Worm (Caenorhabditis elegans) whole organism, L2 larva: ENCODE results near the gene idpb-1.

Experiments used
- C34F6.9 ChIP-seq: fragments of 150-350 bp; optimal IDR thresholded peaks from 2 replicates; lab custom pipeline; 2014; ENCODE audit warnings: missing biosample characterization, missing genetic modification characterization
- F13H6.1 ChIP-seq: sonication (generic microtip); optimal IDR thresholded peaks from 2 replicates; lab custom pipeline; 2016; ENCODE audit warnings: missing genetic modification characterization, missing compliant biosample characterization
- ama-1 ChIP-seq: fragments of 150-350 bp; optimal IDR thresholded peaks from 2 replicates; lab custom pipeline; 2018; ENCODE audit warnings: inconsistent platforms
- blmp-1 ChIP-seq: sonication (generic microtip); optimal IDR thresholded peaks from 2 replicates; lab custom pipeline; 2017; ENCODE audit warnings: missing genetic modification characterization, mild to moderate bottlenecking, missing compliant biosample characterization, antibody characterized with exemption, moderate library complexity; ENCODE audit not compliant: insufficient read depth
- egl-27 ChIP-seq: sonication (generic microtip); optimal IDR thresholded peaks from 3 replicates; lab custom pipeline; 2017; ENCODE audit warnings: missing biosample characterization, missing genetic modification reagents, missing genetic modification characterization
- lin-11 ChIP-seq: fragments of 150-350 bp; sonication (generic microtip); optimal IDR thresholded peaks from 2 replicates; lab custom pipeline; 2014; ENCODE audit warnings: missing biosample characterization, missing genetic modification characterization, inconsistent platforms, mixed read lengths
- lin-13 ChIP-seq: fragments of 150-350 bp; optimal IDR thresholded peaks from 2 replicates; lab custom pipeline; 2014; ENCODE audit warnings: missing biosample characterization, missing genetic modification reagents, missing genetic modification characterization
- lsy-2 ChIP-seq, 2 experiments: fragments of 150-350 bp in 1 of 2; sonication (generic microtip) in 1 of 2; optimal IDR thresholded peaks; 2 replicates each; lab custom pipeline; 2014 to 2017; ENCODE audit warnings: missing biosample characterization in 2 of 2, missing genetic modification characterization in 2 of 2
- mab-5 ChIP-seq: fragments of 150-350 bp; optimal IDR thresholded peaks from 2 replicates; lab custom pipeline; 2014; ENCODE audit warnings: missing biosample characterization, missing genetic modification characterization
- mdl-1 ChIP-seq, 2 experiments: fragments of 150-350 bp in 1 of 2; sonication (generic microtip) in 1 of 2; optimal IDR thresholded peaks; 2 replicates each; lab custom pipeline; 2017; ENCODE audit warnings: missing biosample characterization in 2 of 2, missing genetic modification characterization in 2 of 2
- nhr-10 ChIP-seq: sonication (generic microtip); optimal IDR thresholded peaks from 2 replicates; lab custom pipeline; 2017; ENCODE audit warnings: missing biosample characterization, missing genetic modification characterization
- nhr-11 ChIP-seq: fragments of 150-350 bp; optimal IDR thresholded peaks from 2 replicates; lab custom pipeline; 2014; ENCODE audit warnings: missing biosample characterization, missing genetic modification characterization
- nhr-23 ChIP-seq: fragments of 150-350 bp; optimal IDR thresholded peaks from 2 replicates; lab custom pipeline; 2014; ENCODE audit warnings: missing biosample characterization, missing genetic modification reagents, missing genetic modification characterization
- nhr-77 ChIP-seq: fragments of 150-350 bp; optimal IDR thresholded peaks from 2 replicates; lab custom pipeline; 2014; ENCODE audit warnings: missing biosample characterization, missing genetic modification characterization
- peb-1 ChIP-seq: fragments of 150-350 bp; optimal IDR thresholded peaks from 2 replicates; lab custom pipeline; 2014; ENCODE audit warnings: missing biosample characterization, missing genetic modification characterization
- sem-4 ChIP-seq: fragments of 150-350 bp; optimal IDR thresholded peaks from 2 replicates; lab custom pipeline; 2014; ENCODE audit warnings: missing biosample characterization, missing genetic modification reagents, missing genetic modification characterization
- sma-3 ChIP-seq: sonication (generic microtip); optimal IDR thresholded peaks from 2 replicates; lab custom pipeline; 2016; ENCODE audit warnings: missing genetic modification reagents, missing genetic modification characterization, missing compliant biosample characterization
- unc-39 ChIP-seq: fragments of 150-350 bp; optimal IDR thresholded peaks from 2 replicates; lab custom pipeline; 2014; ENCODE audit warnings: missing biosample characterization, missing genetic modification characterization
- unc-55 ChIP-seq: fragments of 150-350 bp; sonication (generic microtip); optimal IDR thresholded peaks from 3 replicates; lab custom pipeline; 2014; ENCODE audit warnings: missing biosample characterization, missing genetic modification reagents, missing genetic modification characterization
- ztf-4 ChIP-seq: fragments of 150-350 bp; optimal IDR thresholded peaks from 2 replicates; lab custom pipeline; 2014; ENCODE audit warnings: missing biosample characterization, missing genetic modification characterization

idpb-1 gene

ce11 chrII:5148349-5148748 lies 46.6 kb downstream of the idpb-1 start, which contains the start of gene F58A6.5:
Gene F58A6.5, minus strand, starts transcription at chrII:5148449.
- no peak for TF ChIP-seq lsy-2 (tag; optimal IDR thresholded peaks at IDR 0.05; lab: Kevin White, UChicago)
- no peak for TF ChIP-seq sem-4
- no peak for TF ChIP-seq lin-11 (tag; lab: Kevin White, UChicago)
- TF ChIP-seq nhr-23 (tag; lab: Kevin White, UChicago), result no peak
- no peak for TF ChIP-seq F13H6.1 (tag; lab: Kevin White, UChicago)
- no peak for TF ChIP-seq ama-1 (lab: Kevin White, UChicago)
- TF ChIP-seq mdl-1 (tag; optimal IDR thresholded peaks at IDR 0.05; lab: Kevin White, UChicago), result no peak
- no peak for TF ChIP-seq nhr-11 (tag; lab: Kevin White, UChicago)
- TF ChIP-seq nhr-77 (tag; lab: Kevin White, UChicago), result no peak
- no peak for TF ChIP-seq lin-13 (GFP tag; lab: Kevin White, UChicago)
- TF ChIP-seq, all 48 proteins: peak for 0

ce11 chrII:5150829-5151228 lies 49.0 kb downstream of the idpb-1 start, which contains the start of gene srb-16:
Gene srb-16, minus strand, starts transcription at chrII:5150929.
- no peak for TF ChIP-seq nhr-10
- no peak for TF ChIP-seq ztf-4 (tag; lab: Kevin White, UChicago)
- no peak for TF ChIP-seq unc-39 (tag; lab: Kevin White, UChicago)
- no peak for TF ChIP-seq unc-55 (GFP tag; lab: Kevin White, UChicago)
- no peak for TF ChIP-seq C34F6.9
- no peak for TF ChIP-seq mab-5 (tag; lab: Kevin White, UChicago)
- no peak for TF ChIP-seq peb-1 (tag; lab: Kevin White, UChicago)
- no peak for TF ChIP-seq sma-3 (GFP tag; lab: Kevin White, UChicago)
- no peak for TF ChIP-seq egl-27 (tag; lab: Kevin White, UChicago)
- TF ChIP-seq nhr-23 (tag; lab: Kevin White, UChicago), result no peak
- no peak for TF ChIP-seq blmp-1 (tag; lab: Kevin White, UChicago)
